Worm (Caenorhabditis elegans) whole organism, L1 larva: ENCODE results near the gene fkb-4.
A peak's percentile ranks its signal among the peaks of the same experiment; 100 is the strongest.

Experiments
- F16B12.6 ChIP-seq: fragments of 150-350 bp; optimal IDR thresholded peaks from 2 replicates; lab custom pipeline; 2014; ENCODE audit warnings: missing biosample characterization, missing genetic modification characterization
- Y116A8C.19 ChIP-seq: sonication (generic microtip); optimal IDR thresholded peaks from 2 replicates; lab custom pipeline; 2016; ENCODE audit warnings: missing compliant biosample characterization, missing genetic modification characterization, borderline replicate concordance
- aly-2 ChIP-seq: fragments of 150-350 bp; optimal IDR thresholded peaks from 2 replicates; lab custom pipeline; 2014; ENCODE audit warnings: missing biosample characterization, missing genetic modification characterization
- blmp-1 ChIP-seq: fragments of 150-350 bp; optimal IDR thresholded peaks from 2 replicates; lab custom pipeline; 2014; ENCODE audit warnings: missing biosample characterization, missing genetic modification characterization
- ceh-63 ChIP-seq: fragments of 200-800 bp; sonication (Bioruptor generic); optimal IDR thresholded peaks from 2 replicates; lab custom pipeline; 2018; ENCODE audit warnings: mild to moderate bottlenecking, missing genetic modification characterization, missing compliant biosample characterization
- ceh-8 ChIP-seq: fragments of 200-800 bp; sonication (Bioruptor generic); optimal IDR thresholded peaks from 2 replicates; lab custom pipeline; 2018; ENCODE audit warnings: mild to moderate bottlenecking, missing genetic modification characterization, moderate library complexity, missing compliant biosample characterization
- ceh-88 ChIP-seq: fragments of 200-800 bp; sonication (Bioruptor generic); IDR thresholded peaks from 2 replicates; pipeline ENCODE4 v1.3.6; 2022; ENCODE audit warnings: missing genetic modification characterization, missing compliant biosample characterization
- ceh-90 ChIP-seq: sonication (generic microtip); optimal IDR thresholded peaks from 2 replicates; lab custom pipeline; 2016; ENCODE audit warnings: missing genetic modification characterization, missing compliant biosample characterization
- ces-1 ChIP-seq: fragments of 150-350 bp; optimal IDR thresholded peaks from 2 replicates; lab custom pipeline; 2014; ENCODE audit warnings: missing biosample characterization, missing genetic modification reagents, missing genetic modification characterization
- dpl-1 ChIP-seq, 3 experiments: fragments of 150-350 bp in 2 of 3; sonication (generic microtip) in 1 of 3; optimal IDR thresholded peaks; 2 replicates each; lab custom pipeline; 2014 to 2017; ENCODE audit warnings: missing biosample characterization in 3 of 3, missing genetic modification characterization in 3 of 3, missing genetic modification reagents in 3 of 3
- efl-1 ChIP-seq, 4 experiments: fragments of 150-350 bp; optimal IDR thresholded peaks in 3 of 4; peaks in 1 of 4; 1 replicate in 1 of 4; 2 replicates in 3 of 4; lab custom pipeline; 2014; ENCODE audit warnings: missing biosample characterization in 2 of 4, missing genetic modification characterization in 2 of 4, missing genetic modification reagents in 2 of 4
- efl-3 ChIP-seq: fragments of 200-800 bp; sonication (Bioruptor generic); optimal IDR thresholded peaks from 2 replicates; lab custom pipeline; 2018; ENCODE audit warnings: mild to moderate bottlenecking, missing genetic modification characterization, missing compliant biosample characterization
- elt-2 ChIP-seq: sonication (generic microtip); optimal IDR thresholded peaks from 2 replicates; lab custom pipeline; 2016; ENCODE audit warnings: missing genetic modification characterization, mild to moderate bottlenecking, inconsistent platforms, missing compliant biosample characterization, missing genetic modification reagents
- fkh-10 ChIP-seq: sonication (generic microtip); optimal IDR thresholded peaks from 2 replicates; lab custom pipeline; 2017; ENCODE audit warnings: missing biosample characterization, missing genetic modification reagents, missing genetic modification characterization
- fkh-4 ChIP-seq: sonication (generic microtip); optimal IDR thresholded peaks from 2 replicates; lab custom pipeline; 2016; ENCODE audit warnings: missing compliant biosample characterization, missing genetic modification characterization, borderline replicate concordance
- fkh-8 ChIP-seq: sonication (generic microtip); optimal IDR thresholded peaks from 2 replicates; lab custom pipeline; 2016; ENCODE audit warnings: mild to moderate bottlenecking, missing genetic modification characterization, missing compliant biosample characterization
- hpl-2 ChIP-seq: fragments of 150-350 bp; optimal IDR thresholded peaks from 2 replicates; lab custom pipeline; 2014; ENCODE audit warnings: missing biosample characterization, missing genetic modification reagents, missing genetic modification characterization
- lin-13 ChIP-seq: fragments of 150-350 bp; optimal IDR thresholded peaks from 2 replicates; lab custom pipeline; 2014; ENCODE audit warnings: missing biosample characterization, missing genetic modification reagents, missing genetic modification characterization
- lin-14 ChIP-seq: fragments of 200-800 bp; sonication (Bioruptor generic); optimal IDR thresholded peaks from 2 replicates; lab custom pipeline; 2018; ENCODE audit warnings: mild to moderate bottlenecking, missing genetic modification characterization, moderate library complexity, missing compliant biosample characterization
- lin-35 ChIP-seq, 2 experiments: fragments of 150-350 bp; optimal IDR thresholded peaks; 2 replicates each; lab custom pipeline; 2014; ENCODE audit warnings: missing biosample characterization in 2 of 2, missing genetic modification characterization in 2 of 2, missing genetic modification reagents in 2 of 2
- lir-3 ChIP-seq: sonication (generic microtip); optimal IDR thresholded peaks from 2 replicates; lab custom pipeline; 2016; ENCODE audit warnings: mild to moderate bottlenecking, missing genetic modification characterization, moderate library complexity, missing compliant biosample characterization; ENCODE audit not compliant: poor library complexity
- lsy-2 ChIP-seq, 2 experiments: fragments of 150-350 bp; optimal IDR thresholded peaks; 2 replicates each; lab custom pipeline; 2014; ENCODE audit warnings: missing biosample characterization in 2 of 2, missing genetic modification characterization in 2 of 2
- mep-1 ChIP-seq: fragments of 150-350 bp; optimal IDR thresholded peaks from 2 replicates; lab custom pipeline; 2014; ENCODE audit warnings: missing biosample characterization, missing genetic modification characterization
- nhr-12 ChIP-seq: sonication (generic microtip); optimal IDR thresholded peaks from 2 replicates; lab custom pipeline; 2017; ENCODE audit warnings: missing biosample characterization, missing genetic modification characterization
- nhr-19 ChIP-seq: fragments of 200-800 bp; sonication (Bioruptor generic); conservative IDR thresholded peaks from 2 replicates; pipeline ENCODE4 v1.3.6; 2022; ENCODE audit warnings: missing genetic modification characterization, missing compliant biosample characterization
- nhr-71 ChIP-seq: sonication (generic microtip); optimal IDR thresholded peaks from 2 replicates; lab custom pipeline; 2016; ENCODE audit warnings: mild to moderate bottlenecking, missing genetic modification characterization, moderate library complexity, missing compliant biosample characterization
- nhr-76 ChIP-seq: sonication (generic microtip); optimal IDR thresholded peaks from 2 replicates; lab custom pipeline; 2017; ENCODE audit warnings: missing biosample characterization, missing genetic modification characterization
- nhr-84 ChIP-seq: sonication (generic microtip); optimal IDR thresholded peaks from 2 replicates; lab custom pipeline; 2017; ENCODE audit warnings: missing biosample characterization, missing genetic modification characterization
- pax-3 ChIP-seq: fragments of 200-800 bp; sonication (Bioruptor generic); optimal IDR thresholded peaks from 2 replicates; lab custom pipeline; 2018; ENCODE audit warnings: mild to moderate bottlenecking, missing genetic modification characterization, moderate library complexity, missing compliant biosample characterization
- pqm-1 ChIP-seq: sonication (generic microtip); optimal IDR thresholded peaks from 3 replicates; lab custom pipeline; 2017; ENCODE audit warnings: missing biosample characterization, missing genetic modification characterization
- rnt-1 ChIP-seq: sonication (generic microtip); optimal IDR thresholded peaks from 2 replicates; lab custom pipeline; 2016; ENCODE audit warnings: mild to moderate bottlenecking, missing genetic modification characterization, moderate library complexity, missing compliant biosample characterization
- skn-1 ChIP-seq: fragments of 150-350 bp; optimal IDR thresholded peaks from 2 replicates; lab custom pipeline; 2014; ENCODE audit warnings: missing biosample characterization, missing genetic modification characterization
- snpc-4 ChIP-seq: fragments of 150-350 bp; optimal IDR thresholded peaks from 2 replicates; lab custom pipeline; 2014; ENCODE audit warnings: missing biosample characterization, missing genetic modification characterization
- sptf-1 ChIP-seq: fragments of 150-350 bp; optimal IDR thresholded peaks from 2 replicates; lab custom pipeline; 2014; ENCODE audit warnings: missing biosample characterization, missing genetic modification characterization
- unc-130 ChIP-seq: fragments of 150-350 bp; optimal IDR thresholded peaks from 2 replicates; lab custom pipeline; 2017; ENCODE audit warnings: missing biosample characterization, missing genetic modification characterization, inconsistent platforms
- vab-15 ChIP-seq: sonication (generic microtip); optimal IDR thresholded peaks from 2 replicates; lab custom pipeline; 2017; ENCODE audit warnings: missing genotype, mild to moderate bottlenecking, missing genetic modification characterization, missing compliant biosample characterization
- xbp-1 ChIP-seq: sonication (generic microtip); optimal IDR thresholded peaks from 2 replicates; lab custom pipeline; 2016; ENCODE audit warnings: missing genetic modification characterization, missing compliant biosample characterization
- zip-4 ChIP-seq: fragments of 200-800 bp; sonication (Bioruptor generic); optimal IDR thresholded peaks from 2 replicates; lab custom pipeline; 2018; ENCODE audit warnings: mild to moderate bottlenecking, missing genetic modification characterization, moderate library complexity, missing compliant biosample characterization

Gene fkb-4

DNA sequence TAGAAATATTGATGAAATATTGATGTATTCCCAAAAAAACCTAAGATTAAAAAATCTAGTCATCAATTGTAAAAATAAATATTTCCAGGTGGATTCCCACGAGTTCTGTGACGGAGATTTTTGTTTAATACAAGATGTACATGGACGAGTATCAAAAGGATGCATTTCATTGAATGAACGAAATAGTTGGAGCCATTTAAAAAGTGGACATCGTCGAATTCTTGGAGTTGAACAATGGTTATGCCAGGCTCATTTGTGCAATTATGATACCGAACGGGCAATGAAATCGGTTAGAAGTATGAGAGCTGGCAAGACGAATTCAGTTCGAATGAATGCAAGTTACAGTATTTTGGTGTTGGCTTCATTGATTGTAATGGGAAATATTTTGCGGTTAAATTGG is 37.4 kb downstream of the fkb-4 start:
- TF ChIP-seq fkh-10 (GFP tag; lab: Kevin White, UChicago) (no peak), nhr-12 (tag; lab: Kevin White, UChicago) (no peak), elt-2 (tag; lab: Kevin White, UChicago) (no peak), F16B12.6 (tag; lab: Kevin White, UChicago) (no peak), lir-3 (tag; lab: Kevin White, UChicago) (no peak), lin-35 (GFP tag; optimal IDR thresholded peaks at IDR 0.05; lab: Kevin White, UChicago) (no peak), unc-130 (tag; lab: Kevin White, UChicago) (no peak), vab-15 (no peak), hpl-2 (GFP tag; lab: Kevin White, UChicago) (no peak), zip-4 (GFP tag; lab: Kevin White, UChicago) (no peak), ceh-90 (no peak), pax-3 (tag; lab: Kevin White, UChicago) (no peak), Y116A8C.19 (tag; lab: Kevin White, UChicago) (no peak), nhr-76 (tag; lab: Kevin White, UChicago) (no peak), nhr-71 (tag; lab: Kevin White, UChicago) (no peak), xbp-1 (tag; lab: Kevin White, UChicago) (no peak), sptf-1 (no peak), fkh-4 (tag; lab: Kevin White, UChicago) (no peak)

DNA sequence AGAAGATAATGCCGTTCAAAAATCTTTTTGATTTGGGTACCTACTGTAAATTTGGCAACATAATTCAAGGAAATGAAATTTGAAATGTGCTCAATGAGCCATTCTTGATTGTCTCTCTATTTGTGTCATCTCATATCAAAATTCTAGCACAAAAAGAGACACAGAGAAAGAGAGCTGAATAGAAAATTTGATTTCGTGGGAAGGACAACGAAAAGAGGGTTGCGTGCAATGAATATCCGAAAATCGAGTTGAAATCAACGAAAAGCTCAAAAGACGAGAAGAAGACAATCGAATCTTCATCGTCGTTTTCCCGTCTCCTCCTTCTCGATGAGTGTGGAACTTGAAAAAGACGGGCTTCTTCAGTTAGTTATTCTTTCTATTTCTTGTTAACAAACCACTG is 39.1 kb downstream of the fkb-4 start, which contains the start of gene C15C8.5:
TSS of gene C15C8.5 (plus strand) at position 152 of the 400 bp plus-strand sequence.
- TF ChIP-seq fkh-10 (GFP tag; lab: Kevin White, UChicago) (peak; percentile 93), efl-3 (GFP tag; lab: Kevin White, UChicago) (no peak), lin-14 (peak; percentile 36), aly-2 (tag; lab: Kevin White, UChicago) (no peak), nhr-12 (tag; lab: Kevin White, UChicago) (no peak), ces-1 (GFP tag; lab: Kevin White, UChicago) (peak; percentile 43)

DNA sequence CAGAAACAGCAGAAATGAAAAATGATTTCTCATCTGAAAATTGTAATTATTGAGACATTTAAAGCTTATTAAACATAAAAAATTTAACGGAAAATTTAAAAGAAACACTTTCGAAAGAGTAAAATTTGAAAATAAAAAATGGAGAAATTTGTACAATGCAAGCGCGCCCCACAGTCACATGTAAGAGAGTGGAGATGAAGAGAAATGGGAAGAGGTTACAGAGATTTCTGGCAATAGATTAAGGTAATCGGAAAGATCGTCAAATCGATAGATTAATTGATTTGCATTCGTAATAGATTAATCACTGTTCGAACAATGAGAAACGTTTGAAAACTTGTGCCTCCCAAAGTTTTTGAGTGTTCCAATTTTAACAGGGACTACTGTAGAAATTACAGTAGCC is 39.5 kb downstream of the fkb-4 start, which contains the start of gene C15C8.4:
TSS of gene C15C8.4 (minus strand) at position 33 of the 400 bp plus-strand sequence.
- TF ChIP-seq mep-1 (tag; lab: Kevin White, UChicago) (peak; percentile 37), lin-13 (peak; percentile 9), snpc-4 (tag; lab: Kevin White, UChicago) (no peak), efl-1 (optimal IDR thresholded peaks at IDR 0.05; lab: Kevin White, UChicago) (peak; percentile 15 to 20), efl-1 (GFP tag; optimal IDR thresholded peaks at IDR 0.05 in 1 of 2; lab: Kevin White, UChicago) (peak; percentile 12 to 85), nhr-12 (tag; lab: Kevin White, UChicago) (no peak), lsy-2 (tag; optimal IDR thresholded peaks at IDR 0.05; lab: Kevin White, UChicago) (peak in 1 of 2 experiments; percentile 50), blmp-1 (tag; lab: Kevin White, UChicago) (peak; percentile 74), dpl-1 (GFP tag; optimal IDR thresholded peaks at IDR 0.05; lab: Kevin White, UChicago) (peak in 1 of 3 experiments; percentile 40), rnt-1 (tag; lab: Kevin White, UChicago) (peak; percentile 12)

DNA sequence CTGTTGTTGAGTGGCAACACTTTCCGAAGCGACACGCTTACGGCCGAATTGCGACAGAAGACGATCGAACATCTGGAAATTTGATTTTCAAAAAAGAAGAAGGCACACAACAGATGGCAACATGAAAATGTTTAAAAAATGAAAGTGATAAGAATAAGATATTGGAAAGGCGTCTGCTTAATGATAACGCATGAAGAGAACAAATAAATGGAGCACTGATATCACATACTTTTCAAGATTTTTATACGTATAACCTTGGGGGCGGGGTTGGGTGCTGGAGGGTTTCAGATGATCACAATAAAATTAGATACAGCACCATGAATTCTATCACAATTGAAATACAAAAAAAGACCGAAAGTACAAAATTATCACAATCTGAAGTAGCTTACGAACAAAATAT is 41.9 kb downstream of the fkb-4 start, which contains the start of gene C15C8.7:
TSS of gene C15C8.7 (minus strand) at position 72 of the 400 bp plus-strand sequence.
- TF ChIP-seq elt-2 (tag; lab: Kevin White, UChicago) (peak; percentile 75), zip-4 (GFP tag; lab: Kevin White, UChicago) (no peak), pqm-1 (tag; lab: Kevin White, UChicago) (peak; percentile 52)
- TF ChIP-seq, all 84 proteins: peak for 2

DNA sequence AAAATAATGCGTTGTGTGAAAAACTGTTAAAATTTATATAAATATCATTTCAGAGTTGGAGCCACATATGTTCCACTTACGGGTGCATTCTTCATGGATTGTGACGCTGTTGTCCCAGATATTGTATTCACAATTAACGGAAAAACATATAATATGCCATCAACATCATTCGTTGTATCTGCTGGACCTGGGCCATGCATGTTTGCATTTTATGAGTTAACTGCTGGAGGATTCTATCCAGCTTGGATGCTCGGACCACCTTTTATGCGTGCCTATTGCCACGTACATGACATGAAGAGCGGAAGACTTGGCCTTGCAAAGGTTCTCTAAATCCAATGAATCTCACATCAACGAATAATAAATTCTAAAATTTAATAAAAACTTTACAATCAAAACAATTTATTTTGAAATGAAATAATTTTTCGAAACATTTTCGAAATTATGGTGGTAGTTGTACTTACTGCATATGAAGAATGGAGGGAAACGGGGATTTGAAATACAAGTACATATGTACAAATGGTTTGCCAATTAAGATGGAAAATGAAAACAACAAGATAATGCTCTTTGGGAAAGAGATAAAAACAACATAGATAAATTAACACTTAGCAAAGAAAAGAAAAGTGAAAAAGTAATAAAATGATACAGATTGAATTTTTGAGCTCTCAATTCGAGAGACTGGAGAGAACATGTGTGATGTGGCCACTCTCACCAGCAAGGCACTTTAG is 43.0 kb downstream of the fkb-4 start:
- TF ChIP-seq ceh-63 (no peak), nhr-76 (tag; lab: Kevin White, UChicago) (no peak), pqm-1 (tag; lab: Kevin White, UChicago) (peak; percentile 12), ceh-88 (GFP tag; lab: Robert Waterston, UW) (no peak), rnt-1 (tag; lab: Kevin White, UChicago) (no peak), nhr-19 (GFP tag; lab: Robert Waterston, UW) (no peak), elt-2 (tag; lab: Kevin White, UChicago) (peak; percentile 28), nhr-84 (no peak), sptf-1 (no peak), fkh-8 (no peak), skn-1 (tag; lab: Kevin White, UChicago) (no peak), ceh-8 (GFP tag; lab: Kevin White, UChicago) (no peak)
